Worm (Caenorhabditis elegans): Measurements from ENCODE around the gene F34D10.3.

F34D10.3 gene

ce11 chrIII:3737742-3738141, 3.7 kb downstream of the F34D10.3 start:
- TF ChIP-seq set-16 (GFP tag; IDR thresholded peaks at IDR 0.05) (peak; percentile 65), tra-1 (GFP tag; IDR thresholded peaks at IDR 0.05) (no peak), T26A8.4 (GFP tag; IDR thresholded peaks at IDR 0.05) (no peak), lim-7 (GFP tag; IDR thresholded peaks at IDR 0.05) (peak; percentile 33; the same call in 1 of the 2 replicates), ztf-7 (tag; optimal IDR thresholded peaks at IDR 0.05) (no peak)

ce11 chrIII:3738331-3738730, 4.3 kb downstream of the F34D10.3 start:
- TF ChIP-seq dmd-8 (GFP tag; IDR thresholded peaks at IDR 0.05) (no peak), ama-1 (optimal IDR thresholded peaks at IDR 0.05) (no peak), ZK546.5 (tag; optimal IDR thresholded peaks at IDR 0.05) (no peak), nhr-10 (tag; optimal IDR thresholded peaks at IDR 0.05) (no peak), F26F4.8 (GFP tag; conservative IDR thresholded peaks at IDR 0.05) (no peak), daf-8 (GFP tag; IDR thresholded peaks at IDR 0.05) (no peak), lin-15B (tag; optimal IDR thresholded peaks at IDR 0.05) (no peak), mdt-29 (GFP tag; IDR thresholded peaks at IDR 0.05) (no peak), nhr-111 (GFP tag; optimal IDR thresholded peaks at IDR 0.05) (no peak), zip-11 (GFP tag; IDR thresholded peaks at IDR 0.05) (no peak), ctbp-1 (GFP tag; IDR thresholded peaks at IDR 0.05) (no peak), mes-2 (tag; optimal IDR thresholded peaks at IDR 0.05; ENCODE audit: poor library complexity, severe bottlenecking) (no peak), zip-2 (tag; optimal IDR thresholded peaks at IDR 0.05) (no peak), nhr-25 (tag; optimal IDR thresholded peaks at IDR 0.05; ENCODE audit: borderline replicate concordance, insufficient read depth) (no peak), fos-1 (tag; optimal IDR thresholded peaks at IDR 0.05) (no peak), madf-9 (GFP tag; conservative IDR thresholded peaks at IDR 0.05) (no peak), hlh-30 (tag; optimal IDR thresholded peaks at IDR 0.05; ENCODE audit: insufficient read depth) (no peak), dmd-9 (GFP tag; IDR thresholded peaks at IDR 0.05) (no peak)

- no peak for TF ChIP-seq lir-3 (tag; optimal IDR thresholded peaks at IDR 0.05)
- TF ChIP-seq set-16 (GFP tag; IDR thresholded peaks at IDR 0.05) = peak; percentile 37
Observed at ce11 chrIII:3742090-3742489, 8.0 kb downstream of the F34D10.3 start.

ce11 chrIII:3743367-3743766, 9.3 kb downstream of the F34D10.3 start:
- no peak for TF ChIP-seq rbr-2 (tag; optimal IDR thresholded peaks at IDR 0.05)
- TF ChIP-seq lin-29 (GFP tag; IDR thresholded peaks at IDR 0.05) = no peak
- TF ChIP-seq Y75B8A.6 (GFP tag; IDR thresholded peaks at IDR 0.05) = no peak
- TF ChIP-seq nhr-41 (GFP tag; IDR thresholded peaks at IDR 0.05) = no peak
- TF ChIP-seq unc-62 (GFP tag; optimal IDR thresholded peaks at IDR 0.05 in 1 of 2) = no peak
- TF ChIP-seq unc-62 (tag; optimal IDR thresholded peaks at IDR 0.05) = no peak
- TF ChIP-seq Y5F2A.4 (GFP tag; optimal IDR thresholded peaks at IDR 0.05) = no peak
- no peak for TF ChIP-seq daf-19 (GFP tag; conservative IDR thresholded peaks at IDR 0.05)
- no peak for TF ChIP-seq ceh-82 (tag; optimal IDR thresholded peaks at IDR 0.05)
- TF ChIP-seq hif-1 (tag; optimal IDR thresholded peaks at IDR 0.05) = no peak
- TF ChIP-seq vab-7 (GFP tag; IDR thresholded peaks at IDR 0.05) = no peak
- TF ChIP-seq ceh-28 (tag; optimal IDR thresholded peaks at IDR 0.05) = no peak
- no peak for TF ChIP-seq nhr-6 (tag; optimal IDR thresholded peaks at IDR 0.05)
- TF ChIP-seq dve-1 (tag; optimal IDR thresholded peaks at IDR 0.05; ENCODE audit: insufficient read depth) = no peak
- no peak for TF ChIP-seq mxl-3 (GFP tag; optimal IDR thresholded peaks at IDR 0.05)
- TF ChIP-seq F44E2.7 (GFP tag; IDR thresholded peaks at IDR 0.05) = no peak
- no peak for TF ChIP-seq ceh-44 (GFP tag; IDR thresholded peaks at IDR 0.05)
- TF ChIP-seq gei-8 (GFP tag; optimal IDR thresholded peaks at IDR 0.05) = no peak
- no peak for TF ChIP-seq madf-5 (GFP tag; IDR thresholded peaks at IDR 0.05)
- TF ChIP-seq lin-39 (tag; optimal IDR thresholded peaks at IDR 0.05) = no peak
